Worm (Caenorhabditis elegans) whole organism, young adult: Measurements from ENCODE around the gene C05C8.1.

Source experiments
- B0336.3 ChIP-seq: fragments of 200-800 bp; sonication (Bioruptor generic); IDR thresholded peaks from 2 replicates; pipeline ENCODE4 v1.3.6; 2022; ENCODE audit warnings: missing genetic modification characterization, missing compliant biosample characterization
- C06A6.2 ChIP-seq: fragments of 200-800 bp; sonication (Bioruptor generic); conservative IDR thresholded peaks from 2 replicates; pipeline ENCODE4 v1.3.6; 2022; ENCODE audit warnings: missing genetic modification characterization, missing compliant biosample characterization
- C17E4.6 ChIP-seq: fragments of 200-800 bp; sonication (Bioruptor generic); IDR thresholded peaks from 2 replicates; pipeline ENCODE4 v1.3.6; 2022; ENCODE audit warnings: missing genetic modification reagents, missing genetic modification characterization, missing compliant biosample characterization
- F23B12.7 ChIP-seq: sonication (generic microtip); optimal IDR thresholded peaks from 2 replicates; lab custom pipeline; 2017; ENCODE audit warnings: missing genetic modification characterization, mild to moderate bottlenecking, missing compliant biosample characterization, antibody characterized with exemption, moderate library complexity; ENCODE audit not compliant: insufficient read depth
- F33H1.4 ChIP-seq: fragments of 200-800 bp; sonication (Bioruptor generic); IDR thresholded peaks from 2 replicates; pipeline ENCODE4 v1.3.6; 2022; ENCODE audit warnings: missing genetic modification reagents, missing genetic modification characterization, missing compliant biosample characterization
- F55B11.4 ChIP-seq: sonication (generic microtip); optimal IDR thresholded peaks from 2 replicates; lab custom pipeline; 2016; ENCODE audit warnings: missing compliant biosample characterization, missing genetic modification characterization, borderline replicate concordance; ENCODE audit not compliant: insufficient read depth
- F57A8.1 ChIP-seq: fragments of 200-800 bp; sonication (Bioruptor generic); optimal IDR thresholded peaks from 2 replicates; lab custom pipeline; 2018; ENCODE audit warnings: mild to moderate bottlenecking, missing genetic modification characterization, moderate library complexity, missing compliant biosample characterization
- F57C9.4 ChIP-seq: sonication (generic microtip); optimal IDR thresholded peaks from 2 replicates; lab custom pipeline; 2017; ENCODE audit warnings: mild to moderate bottlenecking, missing genetic modification characterization, missing compliant biosample characterization
- T07F8.4 ChIP-seq: sonication (generic microtip); optimal IDR thresholded peaks from 2 replicates; lab custom pipeline; 2016; ENCODE audit warnings: mild to moderate bottlenecking, missing genetic modification characterization, moderate library complexity, missing compliant biosample characterization
- Y53F4B.3 ChIP-seq: fragments of 200-800 bp; sonication (Bioruptor generic); IDR thresholded peaks from 2 replicates; pipeline ENCODE4 v1.3.6; 2022; ENCODE audit warnings: missing genetic modification reagents, missing genetic modification characterization, missing compliant biosample characterization
- Y56A3A.18 ChIP-seq: fragments of 200-800 bp; sonication (Bioruptor generic); IDR thresholded peaks from 2 replicates; pipeline ENCODE4 v1.3.6; 2022; ENCODE audit warnings: missing genetic modification reagents, missing genetic modification characterization, missing compliant biosample characterization
- ama-1 ChIP-seq, 3 experiments: fragments of 150-350 bp in 1 of 3; sonication (generic microtip) in 2 of 3; optimal IDR thresholded peaks; 2 replicates each; lab custom pipeline; 2014 to 2018; ENCODE audit warnings: missing biosample characterization in 2 of 3, missing genetic modification characterization in 2 of 3, missing genetic modification reagents in 2 of 3
- aptf-3 ChIP-seq: fragments of 200-800 bp; sonication (Bioruptor generic); IDR thresholded peaks from 2 replicates; pipeline ENCODE4 v1.3.6; 2022; ENCODE audit warnings: missing genetic modification characterization, missing compliant biosample characterization
- attf-3 ChIP-seq: fragments of 200-800 bp; sonication (Bioruptor generic); conservative IDR thresholded peaks from 2 replicates; pipeline ENCODE4 v1.3.6; 2022; ENCODE audit warnings: missing genetic modification reagents, missing genetic modification characterization, missing compliant biosample characterization
- attf-6 ChIP-seq: fragments of 200-800 bp; sonication (Bioruptor generic); IDR thresholded peaks from 2 replicates; pipeline ENCODE4 v1.3.6; 2022; ENCODE audit warnings: missing genetic modification reagents, missing genetic modification characterization, missing compliant biosample characterization
- bed-1 ChIP-seq: fragments of 200-800 bp; sonication (Bioruptor generic); IDR thresholded peaks from 2 replicates; pipeline ENCODE4 v1.3.6; 2022; ENCODE audit warnings: missing genetic modification reagents, missing genetic modification characterization, missing compliant biosample characterization
- ccch-3 ChIP-seq: fragments of 200-800 bp; sonication (Bioruptor generic); optimal IDR thresholded peaks from 2 replicates; lab custom pipeline; 2018; ENCODE audit warnings: mild to moderate bottlenecking, missing genetic modification characterization, missing compliant biosample characterization
- cebp-1 ChIP-seq, 2 experiments: fragments of 200-800 bp in 1 of 2; sonication (Bioruptor generic) in 1 of 2; sonication (generic microtip) in 1 of 2; IDR thresholded peaks in 1 of 2; optimal IDR thresholded peaks in 1 of 2; 2 replicates each; pipeline versions ENCODE4 v1.3.6 to Lab custom; 2017 to 2022; ENCODE audit warnings: missing compliant biosample characterization in 2 of 2, missing genetic modification characterization in 2 of 2, mild to moderate bottlenecking in 1 of 2, missing genetic modification reagents in 1 of 2, moderate library complexity in 1 of 2
- ceh-79 ChIP-seq: sonication (generic microtip); optimal IDR thresholded peaks from 2 replicates; lab custom pipeline; 2017; ENCODE audit warnings: mild to moderate bottlenecking, missing genetic modification characterization, missing compliant biosample characterization
- chd-7 ChIP-seq: sonication (generic microtip); optimal IDR thresholded peaks from 2 replicates; lab custom pipeline; 2016; ENCODE audit warnings: mild to moderate bottlenecking, missing genetic modification characterization, moderate library complexity, missing compliant biosample characterization
- dox-1 ChIP-seq: fragments of 200-800 bp; sonication (Bioruptor generic); IDR thresholded peaks from 2 replicates; pipeline ENCODE4 v1.3.6; 2022; ENCODE audit warnings: missing genetic modification reagents, missing genetic modification characterization, missing compliant biosample characterization
- dpff-1 ChIP-seq: sonication (generic microtip); optimal IDR thresholded peaks from 2 replicates; lab custom pipeline; 2017; ENCODE audit warnings: mild to moderate bottlenecking, missing genetic modification characterization, missing compliant biosample characterization
- dpl-1 ChIP-seq: fragments of 150-350 bp; optimal IDR thresholded peaks from 2 replicates; lab custom pipeline; 2014; ENCODE audit warnings: missing biosample characterization, missing genetic modification reagents, missing genetic modification characterization
- efl-1 ChIP-seq: fragments of 150-350 bp; optimal IDR thresholded peaks from 2 replicates; lab custom pipeline; 2014; ENCODE audit warnings: missing biosample characterization, missing genetic modification reagents, missing genetic modification characterization
- egl-18 ChIP-seq: fragments of 200-800 bp; sonication (Bioruptor generic); IDR thresholded peaks from 2 replicates; pipeline ENCODE4 v1.3.6; 2022; ENCODE audit warnings: missing genetic modification reagents, missing genetic modification characterization, missing compliant biosample characterization
- egl-44 ChIP-seq: fragments of 200-800 bp; sonication (Bioruptor generic); IDR thresholded peaks from 2 replicates; pipeline ENCODE4 v1.3.6; 2022; ENCODE audit warnings: missing genetic modification reagents, missing genetic modification characterization, missing compliant biosample characterization
- hsf-1 ChIP-seq: fragments of 200-800 bp; sonication (Bioruptor generic); IDR thresholded peaks from 2 replicates; pipeline ENCODE4 v1.3.6; 2022; ENCODE audit warnings: missing genetic modification reagents, missing genetic modification characterization, missing compliant biosample characterization
- let-526 ChIP-seq: fragments of 200-800 bp; sonication (Bioruptor generic); IDR thresholded peaks from 2 replicates; pipeline ENCODE4 v1.3.6; 2022; ENCODE audit warnings: missing genetic modification reagents, missing genetic modification characterization, missing compliant biosample characterization
- let-607 ChIP-seq, 2 experiments: fragments of 200-800 bp in 1 of 2; sonication (Bioruptor generic) in 1 of 2; sonication (generic microtip) in 1 of 2; optimal IDR thresholded peaks; 2 replicates each; lab custom pipeline; 2016 to 2018; ENCODE audit warnings: mild to moderate bottlenecking in 2 of 2, missing compliant biosample characterization in 2 of 2, missing genetic modification characterization in 2 of 2, moderate library complexity in 2 of 2, missing genotype in 1 of 2
- lin-26 ChIP-seq: fragments of 200-800 bp; sonication (Bioruptor generic); IDR thresholded peaks from 2 replicates; pipeline ENCODE4 v1.3.6; 2022; ENCODE audit warnings: missing genetic modification reagents, missing genetic modification characterization, missing compliant biosample characterization
- madf-10 ChIP-seq: sonication (generic microtip); optimal IDR thresholded peaks from 2 replicates; lab custom pipeline; 2016; ENCODE audit warnings: mild to moderate bottlenecking, missing genetic modification characterization, missing compliant biosample characterization
- nhr-120 ChIP-seq: fragments of 200-800 bp; sonication (Bioruptor generic); IDR thresholded peaks from 2 replicates; pipeline ENCODE4 v1.3.6; 2022; ENCODE audit warnings: missing genetic modification characterization, missing compliant biosample characterization
- nhr-80 ChIP-seq: sonication (generic microtip); optimal IDR thresholded peaks from 2 replicates; lab custom pipeline; 2016; ENCODE audit warnings: missing genetic modification characterization, missing compliant biosample characterization
- nhr-90 ChIP-seq: sonication (generic microtip); optimal IDR thresholded peaks from 2 replicates; lab custom pipeline; 2016; ENCODE audit warnings: missing genotype, mild to moderate bottlenecking, missing genetic modification characterization, missing compliant biosample characterization
- pbrm-1 ChIP-seq: fragments of 200-800 bp; sonication (Bioruptor generic); IDR thresholded peaks from 2 replicates; pipeline ENCODE4 v1.3.6; 2022; ENCODE audit warnings: missing genetic modification reagents, missing genetic modification characterization, missing compliant biosample characterization
- rec-8 ChIP-seq, 2 experiments: sonication (generic microtip); optimal IDR thresholded peaks; 2 replicates each; lab custom pipeline; 2016; ENCODE audit warnings: mild to moderate bottlenecking in 2 of 2, missing genetic modification characterization in 2 of 2, missing genetic modification reagents in 2 of 2, missing genotype in 2 of 2, missing biosample characterization in 1 of 2, missing compliant biosample characterization in 1 of 2, moderate library complexity in 1 of 2
- repo-1 ChIP-seq: sonication (generic microtip); optimal IDR thresholded peaks from 2 replicates; lab custom pipeline; 2017; ENCODE audit warnings: mild to moderate bottlenecking, missing genetic modification characterization, missing compliant biosample characterization
- snpc-1.3 ChIP-seq: sonication (generic microtip); optimal IDR thresholded peaks from 2 replicates; lab custom pipeline; 2017; ENCODE audit warnings: missing genetic modification characterization, mild to moderate bottlenecking, missing compliant biosample characterization, antibody characterized with exemption, moderate library complexity, missing genotype, missing genetic modification reagents; ENCODE audit not compliant: insufficient read depth
- snpc-4 ChIP-seq, 5 experiments: fragments of 150-350 bp in 1 of 5; sonication (generic microtip) in 4 of 5; optimal IDR thresholded peaks; 2 replicates each; lab custom pipeline; 2014 to 2018; ENCODE audit warnings: missing genetic modification characterization in 5 of 5, missing biosample characterization in 3 of 5, antibody characterized with exemption in 2 of 5, mild to moderate bottlenecking in 2 of 5, missing compliant biosample characterization in 2 of 5, missing genotype in 2 of 5, moderate library complexity in 2 of 5, missing genetic modification reagents in 1 of 5
- somi-1 ChIP-seq: fragments of 200-800 bp; sonication (Bioruptor generic); optimal IDR thresholded peaks from 2 replicates; lab custom pipeline; 2018; ENCODE audit warnings: mild to moderate bottlenecking, missing genetic modification characterization, missing compliant biosample characterization
- tbp1 ChIP-seq: fragments of 200-800 bp; sonication (Bioruptor generic); optimal IDR thresholded peaks from 2 replicates; lab custom pipeline; 2018; ENCODE audit warnings: mild to moderate bottlenecking, missing genetic modification characterization, missing compliant biosample characterization
- tbx-9 ChIP-seq: sonication (generic microtip); optimal IDR thresholded peaks from 2 replicates; lab custom pipeline; 2016; ENCODE audit warnings: borderline replicate concordance, missing genetic modification characterization, inconsistent platforms, missing compliant biosample characterization
- unc-62 ChIP-seq: fragments of 150-350 bp; optimal IDR thresholded peaks from 2 replicates; lab custom pipeline; 2014; ENCODE audit warnings: missing biosample characterization, missing genetic modification reagents, missing genetic modification characterization
- zim-3 ChIP-seq: sonication (generic microtip); optimal IDR thresholded peaks from 2 replicates; lab custom pipeline; 2017; ENCODE audit warnings: mild to moderate bottlenecking, missing genetic modification characterization, moderate library complexity, missing compliant biosample characterization
- ztf-22 ChIP-seq: fragments of 200-800 bp; sonication (Bioruptor generic); optimal IDR thresholded peaks from 2 replicates; lab custom pipeline; 2018; ENCODE audit warnings: mild to moderate bottlenecking, missing genetic modification characterization, moderate library complexity, missing compliant biosample characterization
- ztf-25 ChIP-seq: fragments of 200-800 bp; sonication (Bioruptor generic); IDR thresholded peaks from 2 replicates; pipeline ENCODE4 v1.3.6; 2022; ENCODE audit warnings: missing genetic modification reagents, missing genetic modification characterization, missing compliant biosample characterization
- ztf-26 ChIP-seq: sonication (generic microtip); optimal IDR thresholded peaks from 2 replicates; lab custom pipeline; 2017; ENCODE audit warnings: missing genetic modification characterization, missing compliant biosample characterization

Gene C05C8.1

DNA sequence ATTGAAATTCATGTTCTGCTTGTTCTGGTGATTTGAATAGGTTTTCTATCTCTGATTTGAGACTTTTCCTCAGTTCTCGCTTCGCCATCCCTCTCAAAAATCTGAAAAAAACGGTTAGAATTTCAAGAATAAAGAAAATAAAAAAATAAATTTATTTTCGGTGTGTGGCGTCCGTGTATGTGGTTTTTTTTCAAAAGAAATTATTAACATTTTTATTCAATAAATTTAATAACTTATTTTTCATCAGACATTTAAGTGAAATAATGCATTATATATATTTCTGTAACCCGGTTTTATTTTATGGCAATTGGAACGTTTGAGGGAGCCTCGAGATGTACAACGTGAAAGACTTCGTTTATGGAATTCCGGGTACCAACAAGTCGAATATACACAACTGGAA lies 4.8 kb upstream of the C05C8.1 start, which contains the start of gene C05C8.5:
Gene C05C8.5, minus strand, starts transcription at position 101 of the 400 bp plus-strand sequence.
- TF ChIP-seq ceh-79 (no peak), B0336.3 (GFP tag; lab: Robert Waterston, UW) (no peak), snpc-1.3 (tag; lab: Kevin White, UChicago) (no peak), F33H1.4 (no peak), F57C9.4 (tag; lab: Kevin White, UChicago) (no peak), Y56A3A.18 (GFP tag; lab: Robert Waterston, UW) (no peak), nhr-90 (no peak), F23B12.7 (tag; lab: Kevin White, UChicago) (no peak), ztf-22 (no peak), ccch-3 (GFP tag; lab: Kevin White, UChicago) (no peak), C17E4.6 (GFP tag; lab: Robert Waterston, UW) (no peak), aptf-3 (no peak), F57A8.1 (GFP tag; lab: Kevin White, UChicago) (no peak), nhr-80 (tag; lab: Kevin White, UChicago) (no peak), egl-18 (GFP tag; lab: Robert Waterston, UW) (no peak), tbx-9 (no peak), dpff-1 (tag; lab: Kevin White, UChicago) (no peak), attf-6 (GFP tag; lab: Robert Waterston, UW) (no peak), rec-8 (tag; optimal IDR thresholded peaks at IDR 0.05; lab: Kevin White, UChicago) (no peak), C06A6.2 (GFP tag; lab: Robert Waterston, UW) (no peak)

DNA sequence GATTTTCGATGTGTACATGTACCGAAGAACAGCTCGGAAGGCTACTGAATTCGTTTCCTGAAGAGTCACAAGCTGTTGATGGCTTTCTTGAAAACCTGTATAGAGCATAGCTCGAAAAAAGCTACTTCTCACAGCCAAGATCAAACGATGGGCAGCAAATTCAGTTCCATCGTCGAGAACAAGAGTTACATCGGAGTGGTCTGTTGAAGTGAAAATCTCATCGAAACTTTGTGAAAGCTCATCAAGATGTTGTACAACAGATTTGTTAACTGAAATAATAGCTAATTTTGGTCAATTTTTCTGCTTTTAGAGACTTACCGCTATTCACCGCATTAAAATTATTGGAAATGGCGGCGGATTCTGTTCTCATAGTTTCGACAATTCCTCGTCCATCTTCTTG lies 2.9 kb upstream of the C05C8.1 start:
- TF ChIP-seq let-526 (GFP tag; lab: Robert Waterston, UW) (no peak), chd-7 (tag; lab: Kevin White, UChicago) (no peak), C17E4.6 (GFP tag; lab: Robert Waterston, UW) (no peak), hsf-1 (no peak), nhr-120 (no peak), cebp-1 (GFP tag; IDR thresholded peaks at IDR 0.05; lab: Robert Waterston, UW) (no peak), cebp-1 (tag; optimal IDR thresholded peaks at IDR 0.05; lab: Kevin White, UChicago) (no peak), T07F8.4 (tag; lab: Kevin White, UChicago) (no peak), let-607 (tag; optimal IDR thresholded peaks at IDR 0.05; lab: Kevin White, UChicago) (no peak), B0336.3 (GFP tag; lab: Robert Waterston, UW) (no peak), ztf-26 (tag; lab: Kevin White, UChicago) (no peak), rec-8 (tag; optimal IDR thresholded peaks at IDR 0.05; lab: Kevin White, UChicago) (no peak), ama-1 (optimal IDR thresholded peaks at IDR 0.05; lab: Kevin White, UChicago) (no peak), ama-1 (GFP tag; optimal IDR thresholded peaks at IDR 0.05; lab: Kevin White, UChicago) (no peak), lin-26 (GFP tag; lab: Robert Waterston, UW) (no peak), repo-1 (no peak), pbrm-1 (no peak), F57A8.1 (GFP tag; lab: Kevin White, UChicago) (no peak), dpl-1 (GFP tag; lab: Kevin White, UChicago) (no peak), snpc-4 (GFP tag; optimal IDR thresholded peaks at IDR 0.05; lab: Kevin White, UChicago) (no peak), snpc-4 (tag; optimal IDR thresholded peaks at IDR 0.05; lab: Kevin White, UChicago) (no peak), zim-3 (tag; lab: Kevin White, UChicago) (no peak)
- TF ChIP-seq, all 124 proteins: peak for 0

DNA sequence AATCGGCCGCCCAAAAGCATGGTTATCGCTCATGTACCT lies 2.7 kb upstream of the C05C8.1 start, which contains the start of gene hpo-9:
Gene hpo-9, minus strand, starts transcription at position 37 of the 39 bp plus-strand sequence.
- TF ChIP-seq bed-1 (GFP tag; lab: Robert Waterston, UW) (no peak), ztf-25 (GFP tag; lab: Robert Waterston, UW) (no peak), dox-1 (GFP tag; lab: Robert Waterston, UW) (no peak), tbp1 (GFP tag; lab: Kevin White, UChicago) (no peak), unc-62 (GFP tag; lab: Kevin White, UChicago) (no peak), egl-44 (no peak), Y53F4B.3 (GFP tag; lab: Robert Waterston, UW) (no peak), efl-1 (GFP tag; lab: Kevin White, UChicago) (no peak), pbrm-1 (no peak), F55B11.4 (tag; lab: Kevin White, UChicago) (no peak), somi-1 (GFP tag; lab: Kevin White, UChicago) (no peak), attf-3 (no peak), madf-10 (tag; lab: Kevin White, UChicago) (no peak)
